Worm (Caenorhabditis elegans) whole organism, L1 larva: ENCODE measurements around the gene Y73C8B.9.

Experiments
- egl-13 ChIP-seq: sonication (generic microtip); optimal IDR thresholded peaks from 2 replicates; lab custom pipeline; 2016; ENCODE audit warnings: missing genotype, missing genetic modification reagents, missing genetic modification characterization, missing compliant biosample characterization
- fkh-4 ChIP-seq: sonication (generic microtip); optimal IDR thresholded peaks from 2 replicates; lab custom pipeline; 2016; ENCODE audit warnings: missing compliant biosample characterization, missing genetic modification characterization, borderline replicate concordance
- fos-1 ChIP-seq: fragments of 150-350 bp; optimal IDR thresholded peaks from 2 replicates; lab custom pipeline; 2014; ENCODE audit warnings: missing biosample characterization, missing genetic modification characterization
- lin-14 ChIP-seq: fragments of 200-800 bp; sonication (Bioruptor generic); optimal IDR thresholded peaks from 2 replicates; lab custom pipeline; 2018; ENCODE audit warnings: mild to moderate bottlenecking, missing genetic modification characterization, moderate library complexity, missing compliant biosample characterization
- mab-9 ChIP-seq: fragments of 200-800 bp; sonication (Bioruptor generic); IDR thresholded peaks from 2 replicates; pipeline ENCODE4 v1.3.6; 2022; ENCODE audit warnings: missing genetic modification reagents, missing genetic modification characterization, missing compliant biosample characterization
- nhr-20 ChIP-seq: sonication (generic microtip); optimal IDR thresholded peaks from 2 replicates; lab custom pipeline; 2016; ENCODE audit warnings: mild to moderate bottlenecking, missing genetic modification characterization, missing compliant biosample characterization
- sptf-1 ChIP-seq: fragments of 150-350 bp; optimal IDR thresholded peaks from 2 replicates; lab custom pipeline; 2014; ENCODE audit warnings: missing biosample characterization, missing genetic modification characterization
- unc-62 ChIP-seq: fragments of 150-350 bp; optimal IDR thresholded peaks from 2 replicates; lab custom pipeline; 2014; ENCODE audit warnings: missing biosample characterization, missing genetic modification reagents, missing genetic modification characterization
- unc-86 ChIP-seq: sonication (generic microtip); optimal IDR thresholded peaks from 2 replicates; lab custom pipeline; 2016; ENCODE audit warnings: missing genetic modification characterization, missing compliant biosample characterization

Gene Y73C8B.9

ce11 chrV:3241175-3241574 is 47.8 kb downstream of the Y73C8B.9 start, which contains the start of gene srj-11 (continued):
- no peak for TF ChIP-seq nhr-20

ce11 chrV:3242984-3243383 is 49.6 kb downstream of the Y73C8B.9 start, which contains the start of gene gst-23:
gst-23 (plus strand) TSS chrV:3243284.
- TF ChIP-seq fkh-4 (tag; lab: Kevin White, UChicago) (no peak), egl-13 (no peak), sptf-1 (tag; lab: Kevin White, UChicago) (no peak), lin-14 (no peak), unc-86 (tag; lab: Kevin White, UChicago) (no peak), mab-9 (GFP tag; lab: Robert Waterston, UW) (no peak), fos-1 (tag; lab: Kevin White, UChicago) (no peak), unc-62 (GFP tag; lab: Kevin White, UChicago) (no peak)
